Fruit fly (Drosophila melanogaster): ENCODE data around the gene RpS12.

- TF ChIP-seq CG7045 (GFP tag; optimal IDR thresholded peaks at IDR 0.05): no peak
- no peak for TF ChIP-seq CG7101 (tag; optimal IDR thresholded peaks at IDR 0.05)
- TF ChIP-seq kay (GFP tag; ENCODE audit: borderline replicate concordance): no peak
- TF ChIP-seq tj (GFP tag; optimal IDR thresholded peaks at IDR 0.05): no peak
These were observed 42.5 kb downstream of the RpS12 start for dm6 chr3L:13065619-13066018.

All from whole organism, adult.